Worm (Caenorhabditis elegans) whole organism, early embryonic: Measurements from ENCODE around the gene gcy-14.

Source experiments
- B0310.2 ChIP-seq: sonication (generic microtip); optimal IDR thresholded peaks from 2 replicates; lab custom pipeline; 2016; ENCODE audit warnings: mild to moderate bottlenecking, missing genetic modification characterization, missing compliant biosample characterization
- F13C5.2 ChIP-seq: sonication (generic microtip); optimal IDR thresholded peaks from 2 replicates; lab custom pipeline; 2017; ENCODE audit warnings: mild to moderate bottlenecking, missing genetic modification characterization, inconsistent platforms, missing compliant biosample characterization
- ama-1 ChIP-seq: fragments of 150-350 bp; optimal IDR thresholded peaks from 2 replicates; lab custom pipeline; 2014
- ceh-13 ChIP-seq: fragments of 200-800 bp; sonication (Bioruptor generic); optimal IDR thresholded peaks from 2 replicates; lab custom pipeline; 2018; ENCODE audit warnings: mild to moderate bottlenecking, missing genetic modification characterization, missing compliant biosample characterization
- ceh-36 ChIP-seq: sonication (generic microtip); optimal IDR thresholded peaks from 2 replicates; lab custom pipeline; 2016; ENCODE audit warnings: missing genetic modification characterization, inconsistent platforms, missing compliant biosample characterization
- ets-7 ChIP-seq: sonication (generic microtip); optimal IDR thresholded peaks from 2 replicates; lab custom pipeline; 2016; ENCODE audit warnings: missing genotype, missing genetic modification characterization, missing compliant biosample characterization
- flt-1 ChIP-seq: fragments of 200-800 bp; sonication (Bioruptor generic); IDR thresholded peaks from 2 replicates; pipeline ENCODE4 v1.3.6; 2022; ENCODE audit warnings: missing genetic modification characterization, missing compliant biosample characterization
- hnd-1 ChIP-seq: sonication (generic microtip); optimal IDR thresholded peaks from 2 replicates; lab custom pipeline; 2016; ENCODE audit warnings: missing genetic modification characterization, missing compliant biosample characterization
- scrt-1 ChIP-seq: fragments of 200-800 bp; sonication (Bioruptor generic); IDR thresholded peaks from 2 replicates; pipeline ENCODE4 v1.3.6; 2022; ENCODE audit warnings: missing genetic modification characterization, missing compliant biosample characterization
- tbx-11 ChIP-seq: fragments of 200-800 bp; sonication (Bioruptor generic); IDR thresholded peaks from 2 replicates; pipeline ENCODE4 v1.3.6; 2022; ENCODE audit warnings: missing genetic modification characterization, missing compliant biosample characterization
- tbx-37 ChIP-seq: fragments of 200-800 bp; sonication (Bioruptor generic); conservative IDR thresholded peaks from 2 replicates; pipeline ENCODE4 v1.3.6; 2022; ENCODE audit warnings: missing genetic modification reagents, missing genetic modification characterization, missing compliant biosample characterization
- tra-4 ChIP-seq: sonication (generic microtip); optimal IDR thresholded peaks from 2 replicates; lab custom pipeline; 2017; ENCODE audit warnings: missing genetic modification characterization, missing compliant biosample characterization

DNA sequence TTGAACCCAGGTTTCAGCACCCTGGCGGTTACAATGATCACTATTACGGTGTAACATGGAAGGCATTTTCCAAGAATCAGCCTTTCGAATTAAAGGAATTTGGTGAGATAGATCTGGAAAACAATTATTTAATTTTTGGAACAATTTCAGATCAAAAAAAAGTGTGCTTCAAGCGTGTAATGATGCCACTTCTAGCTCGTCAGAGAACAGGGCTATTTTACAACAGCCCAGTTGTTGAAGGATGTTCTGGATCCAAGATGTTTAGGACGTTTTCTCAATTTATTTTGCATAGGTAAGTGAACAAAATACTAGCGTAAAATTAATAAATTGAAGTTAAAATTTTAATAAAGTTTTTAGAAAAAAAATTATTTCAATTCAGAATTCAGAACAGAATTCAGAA, 32.8 kb upstream of the gcy-14 start:
- TF ChIP-seq F13C5.2 (tag; lab: Kevin White, UChicago) (no peak), tbx-37 (GFP tag; lab: Robert Waterston, UW) (no peak), hnd-1 (tag; lab: Kevin White, UChicago) (no peak), ceh-36 (no peak), tbx-11 (GFP tag; lab: Robert Waterston, UW) (no peak), ama-1 (lab: Kevin White, UChicago) (no peak), ets-7 (tag; lab: Kevin White, UChicago) (no peak), scrt-1 (no peak), tra-4 (no peak), ceh-13 (GFP tag; lab: Kevin White, UChicago) (no peak), B0310.2 (no peak), flt-1 (GFP tag; lab: Robert Waterston, UW) (no peak)
